Worm (Caenorhabditis elegans): ENCODE data around the gene clr-1.

The clr-1 gene

ce11 chrII:5425633-5426032 lies 40.5 kb upstream of the clr-1 start, which contains the start of gene F07F6.8:
TSS of gene F07F6.8 (minus strand) at chrII:5425733.
- TF ChIP-seq hlh-13 (GFP tag; optimal IDR thresholded peaks at IDR 0.05), result no peak
- TF ChIP-seq ama-1 (optimal IDR thresholded peaks at IDR 0.05), result no peak
- TF ChIP-seq pag-3 (tag; optimal IDR thresholded peaks at IDR 0.05; ENCODE audit: borderline replicate concordance), result no peak
- TF ChIP-seq Y22D7AL.16 (tag; optimal IDR thresholded peaks at IDR 0.05), result no peak
- TF ChIP-seq pqm-1 (tag; optimal IDR thresholded peaks at IDR 0.05), result no peak
- no peak for TF ChIP-seq che-1 (tag; optimal IDR thresholded peaks at IDR 0.05)
- TF ChIP-seq ceh-19 (GFP tag; optimal IDR thresholded peaks at IDR 0.05), result no peak
- TF ChIP-seq ceh-24 (tag; optimal IDR thresholded peaks at IDR 0.05), result no peak
- no peak for TF ChIP-seq dmd-4 (tag; optimal IDR thresholded peaks at IDR 0.05; ENCODE audit: borderline replicate concordance)
- TF ChIP-seq ceh-6 (GFP tag; optimal IDR thresholded peaks at IDR 0.05), result no peak
- TF ChIP-seq unc-42 (tag; optimal IDR thresholded peaks at IDR 0.05), result no peak

DNA sequence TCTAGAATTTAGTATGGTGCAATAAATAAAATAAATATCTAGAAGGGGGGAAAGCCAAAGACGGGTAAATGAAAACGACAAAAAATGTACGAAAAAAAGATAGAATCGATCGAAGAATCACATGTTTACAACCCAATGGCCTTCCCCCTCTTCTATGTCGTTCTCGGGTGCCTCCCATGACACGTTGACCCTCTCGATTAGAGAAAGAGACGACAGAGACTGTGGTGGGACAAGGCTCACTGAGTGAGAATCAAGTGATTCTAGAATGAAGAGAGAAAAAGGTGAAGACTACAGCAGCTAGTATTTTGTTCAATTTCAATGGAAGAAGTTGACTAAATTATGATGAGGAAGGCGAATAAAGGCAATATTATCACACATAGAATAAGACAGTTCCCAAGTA lies 40.1 kb upstream of the clr-1 start:
- TF ChIP-seq odd-2 (tag; optimal IDR thresholded peaks at IDR 0.05), result no peak
- no peak for TF ChIP-seq pax-1 (tag; optimal IDR thresholded peaks at IDR 0.05)
- peak; percentile 6 for TF ChIP-seq ceh-31 (tag; optimal IDR thresholded peaks at IDR 0.05)
- no peak for TF ChIP-seq dmd-4 (tag; optimal IDR thresholded peaks at IDR 0.05; ENCODE audit: borderline replicate concordance)
- TF ChIP-seq ceh-45 (GFP tag; IDR thresholded peaks at IDR 0.05), result no peak
- TF ChIP-seq elt-2 (tag; optimal IDR thresholded peaks at IDR 0.05), result peak; percentile 74
- no peak for TF ChIP-seq ceh-18 (tag; optimal IDR thresholded peaks at IDR 0.05)
- peak; percentile 95 for TF ChIP-seq hlh-30 (tag; optimal IDR thresholded peaks at IDR 0.05; ENCODE audit: insufficient read depth)
- no peak for TF ChIP-seq syd-9 (tag; optimal IDR thresholded peaks at IDR 0.05)
- TF ChIP-seq tbx-2 (tag; optimal IDR thresholded peaks at IDR 0.05), result peak; percentile 43
- peak; percentile 61 for TF ChIP-seq nfya-1 (tag; optimal IDR thresholded peaks at IDR 0.05)
- peak; percentile 33 for TF ChIP-seq unc-55 (GFP tag; optimal IDR thresholded peaks at IDR 0.05)
- no peak for TF ChIP-seq elt-4 (tag; optimal IDR thresholded peaks at IDR 0.05)
- TF ChIP-seq fax-1 (tag; optimal IDR thresholded peaks at IDR 0.05), result no peak

- no peak for TF ChIP-seq ztf-16 (tag; optimal IDR thresholded peaks at IDR 0.05)
- no peak for TF ChIP-seq dmd-4 (tag; optimal IDR thresholded peaks at IDR 0.05; ENCODE audit: borderline replicate concordance)
- TF ChIP-seq che-1 (tag; optimal IDR thresholded peaks at IDR 0.05), result no peak
- no peak for TF ChIP-seq nfya-1 (tag; optimal IDR thresholded peaks at IDR 0.05)
- no peak for TF ChIP-seq T23F11.4 (GFP tag; optimal IDR thresholded peaks at IDR 0.05)
- TF ChIP-seq ceh-45 (GFP tag; IDR thresholded peaks at IDR 0.05), result no peak
- TF ChIP-seq mec-3 (tag; optimal IDR thresholded peaks at IDR 0.05; ENCODE audit: borderline replicate concordance), result no peak
- no peak for TF ChIP-seq pha-2 (tag; optimal IDR thresholded peaks at IDR 0.05)
- no peak for TF ChIP-seq rnt-1 (tag; optimal IDR thresholded peaks at IDR 0.05)
- no peak for TF ChIP-seq gmeb-2 (tag; optimal IDR thresholded peaks at IDR 0.05)
- TF ChIP-seq hlh-30 (tag; optimal IDR thresholded peaks at IDR 0.05; ENCODE audit: insufficient read depth), result no peak
- no peak for TF ChIP-seq unc-42 (tag; optimal IDR thresholded peaks at IDR 0.05)
- TF ChIP-seq ceh-9 (tag; optimal IDR thresholded peaks at IDR 0.05), result no peak
- no peak for TF ChIP-seq fkh-6 (tag; optimal IDR thresholded peaks at IDR 0.05)
- TF ChIP-seq ref-2 (tag; optimal IDR thresholded peaks at IDR 0.05), result no peak
Measured at ce11 chrII:5426470-5426869, 39.7 kb upstream of the clr-1 start.

DNA sequence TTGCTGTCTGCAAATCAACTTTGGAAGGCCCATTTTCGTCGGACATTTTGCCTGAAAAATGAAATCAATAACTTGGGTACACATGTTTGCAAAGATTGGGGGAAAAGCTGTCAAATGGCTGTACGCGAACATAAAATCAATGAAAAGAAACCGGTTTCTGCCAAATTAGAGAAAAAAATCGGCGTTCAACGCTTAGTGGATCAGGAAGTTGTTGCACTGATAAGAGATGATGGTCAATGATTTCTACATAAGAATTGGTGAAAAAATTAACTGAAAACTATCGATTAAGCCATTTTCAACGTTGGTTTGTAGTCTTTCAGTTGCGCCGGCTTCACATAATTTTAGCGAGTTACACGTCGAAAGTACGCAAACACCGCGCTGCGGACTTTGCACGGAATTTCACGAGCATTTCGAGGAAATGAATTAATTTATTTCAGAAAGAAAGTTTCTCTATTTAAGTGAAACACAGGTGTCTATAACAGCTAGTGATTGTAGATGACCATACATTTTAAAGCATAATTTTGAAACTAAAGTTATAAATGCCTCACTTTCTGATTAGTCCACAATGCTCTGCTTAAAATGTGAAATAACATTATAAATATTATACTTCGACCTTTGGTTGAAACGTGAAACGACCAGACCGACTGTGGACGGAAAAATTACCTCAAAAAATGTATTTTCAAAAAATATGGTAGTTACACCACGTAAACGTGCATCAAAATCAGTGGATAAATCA lies 36.5 kb upstream of the clr-1 start, which contains the start of the genes F07F6.4 and F07F6.2:
Gene F07F6.4, minus strand, starts transcription at position 51 of the 736 bp plus-strand sequence.
Gene F07F6.2, plus strand, starts transcription at position 686 of the 736 bp plus-strand sequence.
- TF ChIP-seq pax-1 (tag; optimal IDR thresholded peaks at IDR 0.05) (no peak), npax-4 (tag; optimal IDR thresholded peaks at IDR 0.05) (no peak), unc-42 (tag; optimal IDR thresholded peaks at IDR 0.05) (peak; percentile 35), ama-1 (optimal IDR thresholded peaks at IDR 0.05) (no peak), ceh-22 (tag; optimal IDR thresholded peaks at IDR 0.05) (no peak), tbx-2 (tag; optimal IDR thresholded peaks at IDR 0.05) (peak; percentile 9), rnt-1 (tag; optimal IDR thresholded peaks at IDR 0.05) (no peak), unc-3 (GFP tag; conservative IDR thresholded peaks at IDR 0.05) (no peak), unc-3 (tag; optimal IDR thresholded peaks at IDR 0.05) (peak; percentile 19), dve-1 (tag; optimal IDR thresholded peaks at IDR 0.05) (peak; percentile 3)
